Worm (Caenorhabditis elegans): ENCODE results near the gene F57G12.2.

The F57G12.2 gene

ce11 chrX:12179817-12180384 is 20.0 kb upstream of the F57G12.2 start:
- TF ChIP-seq sem-4 (tag; optimal IDR thresholded peaks at IDR 0.05) (no peak), mab-5 (tag; optimal IDR thresholded peaks at IDR 0.05) (peak; percentile 48), Y55F3AM.14 (GFP tag; optimal IDR thresholded peaks at IDR 0.05) (no peak), nhr-25 (tag; optimal IDR thresholded peaks at IDR 0.05) (no peak), alr-1 (tag; optimal IDR thresholded peaks at IDR 0.05) (no peak), nhr-77 (tag; optimal IDR thresholded peaks at IDR 0.05) (no peak), unc-55 (GFP tag; optimal IDR thresholded peaks at IDR 0.05) (peak; percentile 73), ceh-82 (tag; optimal IDR thresholded peaks at IDR 0.05) (no peak), zag-1 (tag; optimal IDR thresholded peaks at IDR 0.05) (no peak), R02D3.7 (tag; optimal IDR thresholded peaks at IDR 0.05) (no peak), nhr-6 (tag; optimal IDR thresholded peaks at IDR 0.05) (no peak), mdl-1 (tag; optimal IDR thresholded peaks at IDR 0.05) (no peak)

DNA sequence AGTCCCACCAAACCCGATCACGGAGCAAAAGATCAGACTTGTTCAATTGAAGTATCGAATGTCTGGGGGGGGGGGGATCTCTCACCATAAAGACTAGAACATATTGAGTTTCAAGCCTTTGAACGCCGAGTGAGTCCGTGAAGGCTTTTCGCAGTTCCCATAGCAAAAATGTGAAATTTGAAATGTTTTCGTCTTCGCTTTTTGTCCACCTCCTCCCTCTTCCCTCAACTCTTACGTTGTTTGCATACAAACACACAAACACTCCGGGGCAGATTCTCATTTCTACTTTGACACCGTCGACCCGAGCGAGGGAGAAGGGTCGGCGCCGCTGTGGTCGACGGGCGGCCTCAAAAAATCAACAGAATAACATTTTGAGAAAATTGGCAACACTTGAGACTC is 19.2 kb upstream of the F57G12.2 start:
- TF ChIP-seq ZK546.5 (tag; optimal IDR thresholded peaks at IDR 0.05) (no peak), nhr-12 (tag; optimal IDR thresholded peaks at IDR 0.05) (no peak), lsy-2 (tag; optimal IDR thresholded peaks at IDR 0.05) (no peak), sma-9 (GFP tag; optimal IDR thresholded peaks at IDR 0.05) (peak; percentile 58), sma-9 (tag; optimal IDR thresholded peaks at IDR 0.05) (no peak), unc-39 (tag; optimal IDR thresholded peaks at IDR 0.05) (no peak), ztf-11 (tag; optimal IDR thresholded peaks at IDR 0.05) (no peak), unc-55 (GFP tag; optimal IDR thresholded peaks at IDR 0.05) (no peak), mbf-1 (tag; optimal IDR thresholded peaks at IDR 0.05) (no peak), skn-1 (tag; optimal IDR thresholded peaks at IDR 0.05) (no peak), R02D3.7 (tag; optimal IDR thresholded peaks at IDR 0.05) (no peak), F13H6.1 (tag; optimal IDR thresholded peaks at IDR 0.05) (peak; percentile 75), nhr-129 (tag; optimal IDR thresholded peaks at IDR 0.05) (peak; percentile 3), lin-13 (GFP tag; optimal IDR thresholded peaks at IDR 0.05) (no peak), nhr-77 (tag; optimal IDR thresholded peaks at IDR 0.05) (no peak), nhr-11 (tag; optimal IDR thresholded peaks at IDR 0.05) (no peak), blmp-1 (tag; optimal IDR thresholded peaks at IDR 0.05; ENCODE audit: insufficient read depth) (no peak), egl-27 (tag; optimal IDR thresholded peaks at IDR 0.05) (no peak), nhr-10 (tag; optimal IDR thresholded peaks at IDR 0.05) (no peak), mab-5 (tag; optimal IDR thresholded peaks at IDR 0.05) (no peak)

ce11 chrX:12178351-12179089 is 18.7 kb upstream of the F57G12.2 start:
- TF ChIP-seq aly-2 (tag; optimal IDR thresholded peaks at IDR 0.05) (no peak), sma-3 (GFP tag; optimal IDR thresholded peaks at IDR 0.05) (no peak), nhr-129 (tag; optimal IDR thresholded peaks at IDR 0.05) (no peak), ztf-1 (GFP tag; conservative IDR thresholded peaks at IDR 0.05) (no peak), elt-1 (tag; optimal IDR thresholded peaks at IDR 0.05) (no peak), ZK546.5 (tag; optimal IDR thresholded peaks at IDR 0.05) (no peak), nhr-10 (tag; optimal IDR thresholded peaks at IDR 0.05) (no peak), lsy-2 (tag; optimal IDR thresholded peaks at IDR 0.05) (peak in 1 of 2 experiments; percentile 7), nhr-21 (tag; optimal IDR thresholded peaks at IDR 0.05) (no peak), unc-62 (GFP tag; optimal IDR thresholded peaks at IDR 0.05) (no peak), blmp-1 (tag; optimal IDR thresholded peaks at IDR 0.05; ENCODE audit: insufficient read depth) (no peak), elt-3 (tag; optimal IDR thresholded peaks at IDR 0.05) (no peak), ceh-16 (tag; optimal IDR thresholded peaks at IDR 0.05) (no peak), ztf-4 (tag; optimal IDR thresholded peaks at IDR 0.05) (no peak), nhr-25 (tag; optimal IDR thresholded peaks at IDR 0.05) (peak; percentile 62), dmd-4 (tag; optimal IDR thresholded peaks at IDR 0.05) (no peak), lin-39 (tag; optimal IDR thresholded peaks at IDR 0.05) (no peak), mdl-1 (tag; optimal IDR thresholded peaks at IDR 0.05) (no peak), sem-4 (tag; optimal IDR thresholded peaks at IDR 0.05) (peak; percentile 27), C34F6.9 (tag; optimal IDR thresholded peaks at IDR 0.05) (peak; percentile 13), lin-11 (tag; optimal IDR thresholded peaks at IDR 0.05) (no peak), gmeb-1 (tag; optimal IDR thresholded peaks at IDR 0.05) (no peak), crh-2 (tag; optimal IDR thresholded peaks at IDR 0.05) (peak; percentile 5), lin-13 (GFP tag; optimal IDR thresholded peaks at IDR 0.05) (no peak)

Measured in whole organism, L2 larva.